Worm (Caenorhabditis elegans): ENCODE measurements around the gene snu-66.

snu-66 gene

ce11 chrV:7523392-7523791, 52.1 kb downstream of the snu-66 start, which contains the start of gene C54F6.6:
Gene C54F6.6 (plus strand): TSS chrV:7523692.
- no peak for TF ChIP-seq snpc-4 (tag; optimal IDR thresholded peaks at IDR 0.05)

ce11 chrV:7522279-7522678, 53.2 kb downstream of the snu-66 start, which contains the start of gene C54F6.15:
Gene C54F6.15 (minus strand): TSS chrV:7522379.
- TF ChIP-seq sem-2 (GFP tag; optimal IDR thresholded peaks at IDR 0.05): no peak
- no peak for TF ChIP-seq nhr-76 (tag; optimal IDR thresholded peaks at IDR 0.05)
- TF ChIP-seq mep-1 (tag; optimal IDR thresholded peaks at IDR 0.05): no peak
- TF ChIP-seq lin-13 (tag; optimal IDR thresholded peaks at IDR 0.05): no peak
- TF ChIP-seq zip-8 (tag; optimal IDR thresholded peaks at IDR 0.05): no peak
- TF ChIP-seq ceh-83 (GFP tag; optimal IDR thresholded peaks at IDR 0.05): no peak
- TF ChIP-seq bed-3 (GFP tag; optimal IDR thresholded peaks at IDR 0.05): no peak
- no peak for TF ChIP-seq unc-39 (tag; optimal IDR thresholded peaks at IDR 0.05)
- no peak for TF ChIP-seq hlh-1 (tag; optimal IDR thresholded peaks at IDR 0.05)
- no peak for TF ChIP-seq elt-3 (tag; optimal IDR thresholded peaks at IDR 0.05)
- TF ChIP-seq unc-62 (GFP tag; optimal IDR thresholded peaks at IDR 0.05): no peak
- no peak for TF ChIP-seq nhr-2 (tag; optimal IDR thresholded peaks at IDR 0.05)
- no peak for TF ChIP-seq lsy-2 (tag; optimal IDR thresholded peaks at IDR 0.05)
- TF ChIP-seq nhr-28 (tag; optimal IDR thresholded peaks at IDR 0.05): no peak
- TF ChIP-seq nhr-12 (tag; optimal IDR thresholded peaks at IDR 0.05): no peak
- no peak for TF ChIP-seq snpc-4 (tag; optimal IDR thresholded peaks at IDR 0.05)

All from whole organism, mixed stage, embryonic.